Fruit fly (Drosophila melanogaster) whole organism, embryonic: ENCODE results near the gene CG5850.

Source experiments
- CG12236 ChIP-seq: fragments of 200-800 bp; sonication (Bioruptor generic); optimal IDR thresholded peaks from 2 replicates; lab custom pipeline; 2016; ENCODE audit warnings: missing biosample characterization, missing genetic modification characterization
- CG14860 ChIP-seq: fragments of 200-800 bp; sonication (Bioruptor generic); IDR thresholded peaks from 3 replicates; pipeline ENCODE4 v1.3.6; 2022; ENCODE audit warnings: missing biosample characterization, missing genetic modification characterization; ENCODE audit not compliant: partially characterized antibody
- CG15479 ChIP-seq: fragments of 200-800 bp; sonication (Bioruptor generic); optimal IDR thresholded peaks from 3 replicates; lab custom pipeline; 2019; ENCODE audit warnings: missing biosample characterization, mild to moderate bottlenecking, missing genetic modification characterization, moderate library complexity
- CG17186 ChIP-seq: fragments of 200-800 bp; sonication (Bioruptor generic); optimal IDR thresholded peaks from 3 replicates; lab custom pipeline; 2017; ENCODE audit warnings: missing biosample characterization, missing genetic modification reagents, missing genetic modification characterization
- CG17612 ChIP-seq: fragments of 200-800 bp; sonication (Bioruptor generic); IDR thresholded peaks from 2 replicates; pipeline ENCODE4 v1.3.6; 2022; ENCODE audit warnings: missing biosample characterization, missing genetic modification characterization
- CG18764 ChIP-seq: fragments of 200-800 bp; sonication (Bioruptor generic); optimal IDR thresholded peaks from 3 replicates; lab custom pipeline; 2016; ENCODE audit warnings: missing biosample characterization, missing genetic modification characterization
- CG4360 ChIP-seq: fragments of 200-800 bp; sonication (Bioruptor generic); IDR thresholded peaks from 2 replicates; pipeline ENCODE4 v1.3.6; 2022; ENCODE audit warnings: missing biosample characterization, missing genetic modification characterization
- CG4707 ChIP-seq: fragments of 200-800 bp; sonication (Bioruptor generic); optimal IDR thresholded peaks from 2 replicates; lab custom pipeline; 2018; ENCODE audit warnings: missing biosample characterization, mild to moderate bottlenecking, missing genetic modification characterization, moderate library complexity
- CG6813 ChIP-seq: fragments of 200-800 bp; sonication (Bioruptor generic); optimal IDR thresholded peaks from 2 replicates; lab custom pipeline; 2017; ENCODE audit warnings: missing biosample characterization, missing genetic modification characterization, mild to moderate bottlenecking, moderate library complexity, missing genetic modification reagents
- CG7357 ChIP-seq: fragments of 200-800 bp; sonication (Bioruptor generic); IDR thresholded peaks from 3 replicates; pipeline ENCODE4 v1.3.6; 2022; ENCODE audit warnings: missing biosample characterization, missing genetic modification characterization
- CG8281 ChIP-seq: fragments of 200-800 bp; sonication (Bioruptor generic); optimal IDR thresholded peaks from 2 replicates; lab custom pipeline; 2018; ENCODE audit warnings: missing biosample characterization, mild to moderate bottlenecking, missing genetic modification characterization, moderate library complexity
- CG9609 ChIP-seq: fragments of 200-800 bp; sonication (Bioruptor generic); optimal IDR thresholded peaks from 3 replicates; lab custom pipeline; 2016; ENCODE audit warnings: missing biosample characterization, missing genetic modification characterization
- CrebB ChIP-seq: fragments of 200-800 bp; sonication (Bioruptor generic); optimal IDR thresholded peaks from 3 replicates; lab custom pipeline; 2018; ENCODE audit warnings: missing biosample characterization, mild to moderate bottlenecking, missing genetic modification characterization
- Dip2 ChIP-seq: fragments of 200-800 bp; sonication (Bioruptor generic); IDR thresholded peaks from 2 replicates; pipeline ENCODE4 v1.3.6; 2022; ENCODE audit warnings: missing biosample characterization, missing genetic modification characterization
- Doc2 ChIP-seq: fragments of 200-800 bp; sonication (Bioruptor generic); IDR thresholded peaks from 2 replicates; pipeline ENCODE4 v1.3.6; 2022; ENCODE audit warnings: missing biosample characterization, missing genetic modification characterization
- Eip74EF ChIP-seq, 2 experiments: fragments of 200-800 bp in 1 of 2; fragments of >200 bp in 1 of 2; sonication (Bioruptor generic) in 1 of 2; optimal IDR thresholded peaks; 2 replicates each; lab custom pipeline; 2017 to 2019; ENCODE audit warnings: missing biosample characterization in 2 of 2, missing genetic modification characterization in 2 of 2, mild to moderate bottlenecking in 1 of 2, moderate library complexity in 1 of 2
- Kr ChIP-seq: fragments of 200-800 bp; sonication (Bioruptor generic); optimal IDR thresholded peaks from 2 replicates; lab custom pipeline; 2017; ENCODE audit warnings: missing biosample characterization, mild to moderate bottlenecking, missing genetic modification characterization
- NC2β ChIP-seq: fragments of 200-800 bp; sonication (Bioruptor generic); optimal IDR thresholded peaks from 2 replicates; lab custom pipeline; 2016; ENCODE audit warnings: missing biosample characterization, missing genetic modification characterization
- Six4 ChIP-seq: fragments of 200-800 bp; sonication (Bioruptor generic); optimal IDR thresholded peaks from 2 replicates; lab custom pipeline; 2016; ENCODE audit warnings: missing biosample characterization, missing genetic modification characterization
- aop ChIP-seq: fragments of 200-800 bp; sonication (Bioruptor generic); IDR thresholded peaks from 2 replicates; pipeline ENCODE4 v1.3.6; 2022; ENCODE audit warnings: missing biosample characterization, missing genetic modification characterization
- ash1 ChIP-seq: fragments of 200-800 bp; sonication (Bioruptor generic); optimal IDR thresholded peaks from 2 replicates; lab custom pipeline; 2018; ENCODE audit warnings: missing biosample characterization, mild to moderate bottlenecking, missing genetic modification characterization
- bab2 ChIP-seq: fragments of 200-800 bp; sonication (Bioruptor generic); optimal IDR thresholded peaks from 2 replicates; lab custom pipeline; 2016; ENCODE audit warnings: missing biosample characterization, missing genetic modification characterization
- bcd ChIP-seq: fragments of 200-800 bp; sonication (Bioruptor generic); optimal IDR thresholded peaks from 2 replicates; lab custom pipeline; 2017; ENCODE audit warnings: missing biosample characterization, mild to moderate bottlenecking, missing genetic modification characterization
- cg ChIP-seq: fragments of 200-800 bp; sonication (Bioruptor generic); optimal IDR thresholded peaks from 3 replicates; lab custom pipeline; 2019; ENCODE audit warnings: missing biosample characterization, mild to moderate bottlenecking, missing genetic modification characterization, moderate library complexity
- chif ChIP-seq, 2 experiments: fragments of 200-800 bp; sonication (Bioruptor generic); optimal IDR thresholded peaks; 3 replicates each; lab custom pipeline; 2016; ENCODE audit warnings: missing biosample characterization in 2 of 2, missing genetic modification characterization in 2 of 2
- crol ChIP-seq: fragments of 200-800 bp; sonication (Bioruptor generic); IDR thresholded peaks from 2 replicates; pipeline ENCODE4 v1.3.6; 2022; ENCODE audit warnings: missing biosample characterization, missing genetic modification characterization
- kni ChIP-seq: fragments of 200-800 bp; sonication (Bioruptor generic); optimal IDR thresholded peaks from 3 replicates; lab custom pipeline; 2017; ENCODE audit warnings: mild to moderate bottlenecking, missing biosample characterization, missing genetic modification reagents, missing genetic modification characterization
- nom ChIP-seq: fragments of 200-800 bp; sonication (Bioruptor generic); optimal IDR thresholded peaks from 2 replicates; lab custom pipeline; 2017; ENCODE audit warnings: missing biosample characterization, missing genetic modification characterization, mild to moderate bottlenecking, moderate library complexity, missing genetic modification reagents
- org-1 ChIP-seq: fragments of 200-800 bp; sonication (Bioruptor generic); optimal IDR thresholded peaks from 2 replicates; lab custom pipeline; 2017; ENCODE audit warnings: missing biosample characterization, missing genetic modification characterization
- pan ChIP-seq, 4 experiments: fragments of >200 bp in 3 of 4; fragments of 200-800 bp in 1 of 4; sonication (Bioruptor generic) in 1 of 4; optimal IDR thresholded peaks in 3 of 4; IDR thresholded peaks in 1 of 4; 2 replicates each; pipeline versions ENCODE4 v1.3.6 to Lab custom; 2017 to 2022; ENCODE audit warnings: missing biosample characterization in 2 of 4, missing genetic modification characterization in 2 of 4, mixed read lengths in 1 of 4
- prd ChIP-seq, 3 experiments: fragments of >200 bp in 2 of 3; fragments of 200-800 bp in 1 of 3; sonication (Bioruptor generic) in 1 of 3; optimal IDR thresholded peaks in 2 of 3; IDR thresholded peaks in 1 of 3; 2 replicates in 2 of 3; 3 replicates in 1 of 3; pipeline versions ENCODE4 v1.3.6 to Lab custom; 2017 to 2022; ENCODE audit warnings: missing biosample characterization in 1 of 3, missing genetic modification characterization in 1 of 3
- pros ChIP-seq: fragments of 200-800 bp; sonication (Bioruptor generic); optimal IDR thresholded peaks from 3 replicates; lab custom pipeline; 2019; ENCODE audit warnings: missing biosample characterization, mild to moderate bottlenecking, missing genetic modification characterization, moderate library complexity
- pum ChIP-seq: fragments of 200-800 bp; sonication (Bioruptor generic); optimal IDR thresholded peaks from 2 replicates; lab custom pipeline; 2016; ENCODE audit warnings: missing biosample characterization, missing genetic modification characterization
- pzg ChIP-seq: fragments of 200-800 bp; sonication (Bioruptor generic); optimal IDR thresholded peaks from 3 replicates; lab custom pipeline; 2018; ENCODE audit warnings: missing biosample characterization, mild to moderate bottlenecking, missing genetic modification characterization, moderate library complexity
- sqz ChIP-seq: fragments of 200-800 bp; sonication (Bioruptor generic); optimal IDR thresholded peaks from 3 replicates; lab custom pipeline; 2018; ENCODE audit warnings: missing biosample characterization, mild to moderate bottlenecking, missing genetic modification characterization
- tll ChIP-seq, 2 experiments: fragments of 200-800 bp in 1 of 2; fragments of >200 bp in 1 of 2; sonication (Bioruptor generic) in 1 of 2; optimal IDR thresholded peaks; 2 replicates each; lab custom pipeline; 2017 to 2019; ENCODE audit warnings: missing biosample characterization in 2 of 2, missing genetic modification characterization in 2 of 2, mild to moderate bottlenecking in 1 of 2, moderate library complexity in 1 of 2
- toy ChIP-seq: fragments of 200-800 bp; sonication (Bioruptor generic); IDR thresholded peaks from 2 replicates; pipeline ENCODE4 v1.3.6; 2022; ENCODE audit warnings: missing biosample characterization, missing genetic modification characterization
- twi ChIP-seq: fragments of 200-800 bp; optimal IDR thresholded peaks from 2 replicates; lab custom pipeline; 2019; ENCODE audit warnings: missing biosample characterization, mild to moderate bottlenecking, missing genetic modification characterization, moderate library complexity
- unc-4 ChIP-seq: fragments of 200-800 bp; sonication (Bioruptor generic); IDR thresholded peaks from 2 replicates; pipeline ENCODE4 v1.3.6; 2022; ENCODE audit warnings: missing biosample characterization, missing genetic modification characterization; ENCODE audit not compliant: partially characterized antibody
- vfl ChIP-seq: fragments of 200-800 bp; sonication (Bioruptor generic); optimal IDR thresholded peaks from 2 replicates; lab custom pipeline; 2016; ENCODE audit warnings: missing biosample characterization, missing genetic modification characterization
- z ChIP-seq: fragments of 200-800 bp; sonication (Bioruptor generic); IDR thresholded peaks from 3 replicates; pipeline ENCODE4 v1.3.6; 2022; ENCODE audit warnings: missing biosample characterization, missing genetic modification characterization
- zen ChIP-seq: fragments of 200-800 bp; sonication (Bioruptor generic); optimal IDR thresholded peaks from 3 replicates; lab custom pipeline; 2018; ENCODE audit warnings: missing biosample characterization, mild to moderate bottlenecking, missing genetic modification characterization, moderate library complexity

The CG5850 gene

dm6 chr2L:9989846-9990506 is 26.2 kb upstream of the CG5850 start (continued):
- no peak for TF ChIP-seq CG14860 (GFP tag; lab: Robert Waterston, UW)

- TF ChIP-seq twi (tag; lab: Kevin White, UChicago) (peak; percentile 92), Kr (GFP tag; lab: Kevin White, UChicago) (peak; percentile 28), CG18764 (GFP tag; lab: Kevin White, UChicago) (no peak), CG9609 (no peak)
These were observed 25.5 kb upstream of the CG5850 start for dm6 chr2L:9989275-9989674.

dm6 chr2L:9988201-9988990 is 24.6 kb upstream of the CG5850 start:
- no peak for TF ChIP-seq unc-4 (GFP tag; lab: Robert Waterston, UW)
- 0 out of 2 replicates have a peak, but pooled peaks have one; percentile 45 for TF ChIP-seq aop (GFP tag; lab: Robert Waterston, UW)
- peak; percentile 99 for TF ChIP-seq CG15479
- no peak for TF ChIP-seq NC2β (GFP tag; lab: Kevin White, UChicago)
- TF ChIP-seq crol (GFP tag; lab: Robert Waterston, UW) = peak; percentile 57; the same call in 1 of the 2 replicates
- TF ChIP-seq Six4 (GFP tag; lab: Kevin White, UChicago) = no peak
- TF ChIP-seq twi (tag; lab: Kevin White, UChicago) = peak; percentile 98
- no peak for TF ChIP-seq Eip74EF (GFP tag; optimal IDR thresholded peaks at IDR 0.05; lab: Kevin White, UChicago)
- no peak for TF ChIP-seq pzg (GFP tag; lab: Kevin White, UChicago)
- no peak for TF ChIP-seq bab2 (GFP tag; lab: Kevin White, UChicago)
- no peak for TF ChIP-seq pan (optimal IDR thresholded peaks at IDR 0.05; lab: Kevin White, UChicago)
- no peak for TF ChIP-seq pan (GFP tag; optimal IDR thresholded peaks at IDR 0.05 in 1 of 2, IDR thresholded peaks at IDR 0.05 in 1 of 2)
- no peak for TF ChIP-seq CG8281 (tag; lab: Kevin White, UChicago)
- peak in 1 of 2 experiments; percentile 43 for TF ChIP-seq tll (GFP tag; optimal IDR thresholded peaks at IDR 0.05; lab: Kevin White, UChicago)
- TF ChIP-seq kni = peak; percentile 82
- TF ChIP-seq z = no peak
- peak; percentile 41 for TF ChIP-seq zen (tag; lab: Kevin White, UChicago)
- no peak for TF ChIP-seq prd (optimal IDR thresholded peaks at IDR 0.05; lab: Kevin White, UChicago)
- 0 out of 3 replicates have a peak, but pooled peaks have one; percentile 20 for TF ChIP-seq prd (GFP tag; IDR thresholded peaks at IDR 0.05; lab: Robert Waterston, UW)
- TF ChIP-seq toy (GFP tag; lab: Robert Waterston, UW) = no peak
- TF ChIP-seq pum (GFP tag; lab: Kevin White, UChicago) = no peak
- no peak for TF ChIP-seq CG17612 (GFP tag; lab: Robert Waterston, UW)
- TF ChIP-seq CrebB (tag; lab: Kevin White, UChicago) = no peak
- no peak for TF ChIP-seq CG17186 (GFP tag; lab: Kevin White, UChicago)
- TF ChIP-seq CG12236 (GFP tag; lab: Kevin White, UChicago) = no peak
- no peak for TF ChIP-seq CG4707 (GFP tag; lab: Kevin White, UChicago)
- TF ChIP-seq nom (GFP tag; lab: Kevin White, UChicago) = no peak
- TF ChIP-seq bcd (GFP tag; lab: Kevin White, UChicago) = no peak
- TF ChIP-seq pros (GFP tag; lab: Kevin White, UChicago) = peak; percentile 89
- peak; percentile 27; the same call in 1 of the 2 replicates for TF ChIP-seq CG4360 (GFP tag; lab: Robert Waterston, UW)
- peak; percentile 5 for TF ChIP-seq sqz (GFP tag; lab: Kevin White, UChicago)
- no peak for TF ChIP-seq CG6813 (GFP tag; lab: Kevin White, UChicago)
- TF ChIP-seq ash1 (GFP tag; lab: Kevin White, UChicago) = no peak
- no peak for TF ChIP-seq chif (GFP tag; optimal IDR thresholded peaks at IDR 0.05; lab: Kevin White, UChicago)
- no peak for TF ChIP-seq Doc2 (GFP tag; lab: Robert Waterston, UW)
- TF ChIP-seq org-1 (GFP tag; lab: Kevin White, UChicago) = no peak
- TF ChIP-seq cg (GFP tag; lab: Kevin White, UChicago) = peak; percentile 30
- TF ChIP-seq vfl = peak; percentile 22
- no peak for TF ChIP-seq Dip2 (GFP tag; lab: Robert Waterston, UW)
- TF ChIP-seq CG7357 (GFP tag; lab: Robert Waterston, UW) = no peak
